Worm (Caenorhabditis elegans) whole organism, young adult: ENCODE data around the gene F55D10.4.

Experiments used
- C06A6.2 ChIP-seq: fragments of 200-800 bp; sonication (Bioruptor generic); conservative IDR thresholded peaks from 2 replicates; pipeline ENCODE4 v1.3.6; 2022; ENCODE audit warnings: missing genetic modification characterization, missing compliant biosample characterization
- F10E7.11 ChIP-seq: sonication (generic microtip); optimal IDR thresholded peaks from 2 replicates; lab custom pipeline; 2017; ENCODE audit warnings: mild to moderate bottlenecking, missing genetic modification characterization, moderate library complexity, missing compliant biosample characterization
- F22D6.2 ChIP-seq: sonication (generic microtip); optimal IDR thresholded peaks from 2 replicates; lab custom pipeline; 2016; ENCODE audit warnings: mild to moderate bottlenecking, missing genetic modification characterization, missing compliant biosample characterization
- F39B2.1 ChIP-seq: fragments of 200-800 bp; sonication (Bioruptor generic); IDR thresholded peaks from 2 replicates; pipeline ENCODE4 v1.3.6; 2022; ENCODE audit warnings: missing genetic modification reagents, missing genetic modification characterization, missing compliant biosample characterization
- F57C9.4 ChIP-seq: sonication (generic microtip); optimal IDR thresholded peaks from 2 replicates; lab custom pipeline; 2017; ENCODE audit warnings: mild to moderate bottlenecking, missing genetic modification characterization, missing compliant biosample characterization
- K12H6.12 ChIP-seq: fragments of 200-800 bp; sonication (Bioruptor generic); optimal IDR thresholded peaks from 2 replicates; lab custom pipeline; 2018; ENCODE audit warnings: mild to moderate bottlenecking, missing genetic modification characterization, missing compliant biosample characterization
- T26A5.8 ChIP-seq: sonication (generic microtip); optimal IDR thresholded peaks from 2 replicates; lab custom pipeline; 2016; ENCODE audit warnings: missing genetic modification characterization, missing compliant biosample characterization
- ZK185.1 ChIP-seq: sonication (generic microtip); optimal IDR thresholded peaks from 2 replicates; lab custom pipeline; 2016; ENCODE audit warnings: mild to moderate bottlenecking, missing genetic modification characterization, missing compliant biosample characterization; ENCODE audit not compliant: poor library complexity, severe bottlenecking
- ama-1 ChIP-seq, 3 experiments: fragments of 150-350 bp in 1 of 3; sonication (generic microtip) in 2 of 3; optimal IDR thresholded peaks; 2 replicates each; lab custom pipeline; 2014 to 2018; ENCODE audit warnings: missing biosample characterization in 2 of 3, missing genetic modification characterization in 2 of 3, missing genetic modification reagents in 2 of 3
- aptf-3 ChIP-seq: fragments of 200-800 bp; sonication (Bioruptor generic); IDR thresholded peaks from 2 replicates; pipeline ENCODE4 v1.3.6; 2022; ENCODE audit warnings: missing genetic modification characterization, missing compliant biosample characterization
- athp-1 ChIP-seq: sonication (generic microtip); optimal IDR thresholded peaks from 2 replicates; lab custom pipeline; 2017; ENCODE audit warnings: mild to moderate bottlenecking, missing genetic modification characterization, missing compliant biosample characterization
- cebp-1 ChIP-seq, 2 experiments: fragments of 200-800 bp in 1 of 2; sonication (Bioruptor generic) in 1 of 2; sonication (generic microtip) in 1 of 2; IDR thresholded peaks in 1 of 2; optimal IDR thresholded peaks in 1 of 2; 2 replicates each; pipeline versions ENCODE4 v1.3.6 to Lab custom; 2017 to 2022; ENCODE audit warnings: missing compliant biosample characterization in 2 of 2, missing genetic modification characterization in 2 of 2, mild to moderate bottlenecking in 1 of 2, missing genetic modification reagents in 1 of 2, moderate library complexity in 1 of 2
- ceh-40 ChIP-seq: fragments of 200-800 bp; sonication (Bioruptor generic); IDR thresholded peaks from 2 replicates; pipeline ENCODE4 v1.3.6; 2022; ENCODE audit warnings: missing genetic modification characterization, missing compliant biosample characterization
- ceh-79 ChIP-seq: sonication (generic microtip); optimal IDR thresholded peaks from 2 replicates; lab custom pipeline; 2017; ENCODE audit warnings: mild to moderate bottlenecking, missing genetic modification characterization, missing compliant biosample characterization
- dpl-1 ChIP-seq: fragments of 150-350 bp; optimal IDR thresholded peaks from 2 replicates; lab custom pipeline; 2014; ENCODE audit warnings: missing biosample characterization, missing genetic modification reagents, missing genetic modification characterization
- gei-17 ChIP-seq: fragments of 200-800 bp; sonication (Bioruptor generic); optimal IDR thresholded peaks from 2 replicates; lab custom pipeline; 2018; ENCODE audit warnings: mild to moderate bottlenecking, missing genetic modification characterization, missing compliant biosample characterization
- hlh-12 ChIP-seq: sonication (generic microtip); optimal IDR thresholded peaks from 2 replicates; lab custom pipeline; 2016; ENCODE audit warnings: missing genetic modification characterization, missing compliant biosample characterization
- hlh-26 ChIP-seq: fragments of 200-800 bp; sonication (Bioruptor generic); conservative IDR thresholded peaks from 2 replicates; pipeline ENCODE4 v1.3.6; 2022; ENCODE audit warnings: missing genetic modification reagents, missing genetic modification characterization, missing compliant biosample characterization
- hrde-1 ChIP-seq: sonication (generic microtip); optimal IDR thresholded peaks from 2 replicates; lab custom pipeline; 2016; ENCODE audit warnings: missing genetic modification characterization, mild to moderate bottlenecking, missing compliant biosample characterization, moderate library complexity, missing genotype, missing genetic modification reagents, borderline replicate concordance
- let-607 ChIP-seq, 2 experiments: fragments of 200-800 bp in 1 of 2; sonication (Bioruptor generic) in 1 of 2; sonication (generic microtip) in 1 of 2; optimal IDR thresholded peaks; 2 replicates each; lab custom pipeline; 2016 to 2018; ENCODE audit warnings: mild to moderate bottlenecking in 2 of 2, missing compliant biosample characterization in 2 of 2, missing genetic modification characterization in 2 of 2, moderate library complexity in 2 of 2, missing genotype in 1 of 2
- lin-40 ChIP-seq: sonication (generic microtip); optimal IDR thresholded peaks from 2 replicates; lab custom pipeline; 2016; ENCODE audit warnings: missing genetic modification characterization, mild to moderate bottlenecking, missing compliant biosample characterization, missing genotype, missing genetic modification reagents
- madf-6 ChIP-seq: fragments of 200-800 bp; sonication (Bioruptor generic); IDR thresholded peaks from 2 replicates; pipeline ENCODE4 v1.3.6; 2022; ENCODE audit warnings: missing genetic modification reagents, missing genetic modification characterization, missing compliant biosample characterization
- mcd-1 ChIP-seq: fragments of 200-800 bp; sonication (Bioruptor generic); IDR thresholded peaks from 2 replicates; pipeline ENCODE4 v1.3.6; 2022; ENCODE audit warnings: missing genetic modification reagents, missing genetic modification characterization, missing compliant biosample characterization
- mel-28 ChIP-seq: sonication (generic microtip); optimal IDR thresholded peaks from 2 replicates; lab custom pipeline; 2016; ENCODE audit warnings: borderline replicate concordance, mild to moderate bottlenecking, missing genetic modification characterization, missing compliant biosample characterization
- mes-4 ChIP-seq: sonication (generic microtip); optimal IDR thresholded peaks from 2 replicates; lab custom pipeline; 2016; ENCODE audit warnings: missing genotype, missing genetic modification characterization, missing compliant biosample characterization
- mxl-1 ChIP-seq: sonication (generic microtip); optimal IDR thresholded peaks from 2 replicates; lab custom pipeline; 2016; ENCODE audit warnings: missing genetic modification characterization, missing compliant biosample characterization
- nfyb-1 ChIP-seq: fragments of 200-800 bp; sonication (Bioruptor generic); IDR thresholded peaks from 2 replicates; pipeline ENCODE4 v1.3.6; 2022; ENCODE audit warnings: missing genetic modification reagents, missing genetic modification characterization, missing compliant biosample characterization
- nhr-179 ChIP-seq: sonication (generic microtip); optimal IDR thresholded peaks from 2 replicates; lab custom pipeline; 2016; ENCODE audit warnings: mild to moderate bottlenecking, missing genetic modification characterization, missing compliant biosample characterization
- rpc-1 ChIP-seq, 2 experiments: fragments of 150-350 bp in 1 of 2; sonication (generic microtip) in 1 of 2; optimal IDR thresholded peaks; 2 replicates each; lab custom pipeline; 2014 to 2018; ENCODE audit warnings: missing biosample characterization in 1 of 2, missing genetic modification characterization in 1 of 2, missing genetic modification reagents in 1 of 2, missing genotype in 1 of 2
- sea-2 ChIP-seq: fragments of 200-800 bp; sonication (Bioruptor generic); IDR thresholded peaks from 2 replicates; pipeline ENCODE4 v1.3.6; 2022; ENCODE audit warnings: missing genetic modification characterization, missing compliant biosample characterization
- snpc-3.4 ChIP-seq: sonication (generic microtip); optimal IDR thresholded peaks from 2 replicates; lab custom pipeline; 2017; ENCODE audit warnings: missing genetic modification characterization, mild to moderate bottlenecking, missing compliant biosample characterization, antibody characterized with exemption, moderate library complexity, missing genotype, missing genetic modification reagents
- unc-130 ChIP-seq: sonication (generic microtip); optimal IDR thresholded peaks from 2 replicates; lab custom pipeline; 2016; ENCODE audit warnings: missing genetic modification reagents, missing genetic modification characterization, missing compliant biosample characterization
- xnd-1 ChIP-seq: sonication (generic microtip); optimal IDR thresholded peaks from 2 replicates; lab custom pipeline; 2016; ENCODE audit warnings: missing genotype, missing genetic modification reagents, missing genetic modification characterization, missing compliant biosample characterization
- ztf-22 ChIP-seq: fragments of 200-800 bp; sonication (Bioruptor generic); optimal IDR thresholded peaks from 2 replicates; lab custom pipeline; 2018; ENCODE audit warnings: mild to moderate bottlenecking, missing genetic modification characterization, moderate library complexity, missing compliant biosample characterization
- ztf-26 ChIP-seq: sonication (generic microtip); optimal IDR thresholded peaks from 2 replicates; lab custom pipeline; 2017; ENCODE audit warnings: missing genetic modification characterization, missing compliant biosample characterization

F55D10.4 gene

DNA sequence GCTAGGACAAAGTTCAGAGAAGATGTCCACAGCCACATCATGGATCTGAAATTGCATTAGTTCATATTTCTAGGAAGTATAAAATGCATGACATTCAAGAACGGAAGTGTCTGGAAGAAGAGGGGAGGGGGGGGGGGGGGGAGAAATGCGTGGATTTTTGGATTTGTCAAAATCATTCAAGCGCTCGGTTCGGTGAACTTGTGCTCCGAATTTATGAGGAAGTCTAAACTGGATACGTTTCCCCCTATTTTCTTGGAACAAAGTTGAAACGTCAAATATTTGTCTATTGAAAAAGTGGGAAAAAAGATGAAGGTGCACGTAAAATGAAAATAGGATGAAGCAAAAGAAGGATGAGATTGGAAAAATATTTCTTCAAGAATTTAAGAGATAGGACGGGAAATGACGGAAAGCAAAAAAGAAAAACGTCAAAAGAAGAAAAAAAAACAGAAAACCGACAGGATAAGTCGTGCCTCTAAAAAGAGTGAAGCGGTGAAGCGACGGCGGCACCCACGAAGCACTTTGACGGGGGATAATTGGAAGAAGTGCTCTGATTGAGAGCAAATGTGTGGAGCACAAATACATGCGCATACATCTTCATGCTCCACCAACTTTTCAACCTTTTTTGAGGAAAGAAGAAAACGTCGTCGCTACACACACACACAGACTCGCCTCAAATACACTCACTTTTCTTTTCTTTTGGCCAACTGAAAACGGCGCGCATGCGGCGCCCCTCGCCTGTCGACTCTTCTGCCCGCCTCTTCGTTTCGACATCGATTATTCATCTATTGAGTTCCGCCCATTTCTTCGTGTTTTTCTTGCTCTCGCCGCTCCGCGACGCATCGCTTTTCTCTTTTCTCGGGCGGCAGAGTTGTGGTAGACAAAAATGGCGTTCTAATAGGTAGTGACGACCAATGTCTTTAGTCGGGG is at the start of gene F55D10.4:
F55D10.4 (minus strand) TSS at position 51 of the 927 bp plus-strand sequence.
- TF ChIP-seq T26A5.8 (tag; lab: Kevin White, UChicago) = no peak
- TF ChIP-seq athp-1 (tag; lab: Kevin White, UChicago) = no peak
- peak; percentile 3 for TF ChIP-seq K12H6.12 (tag; lab: Kevin White, UChicago)
- TF ChIP-seq aptf-3 (GFP tag; lab: Robert Waterston, UW) = no peak
- no peak for TF ChIP-seq ztf-22
- no peak for TF ChIP-seq ztf-26 (tag; lab: Kevin White, UChicago)
- no peak for TF ChIP-seq hlh-12 (tag; lab: Kevin White, UChicago)

DNA sequence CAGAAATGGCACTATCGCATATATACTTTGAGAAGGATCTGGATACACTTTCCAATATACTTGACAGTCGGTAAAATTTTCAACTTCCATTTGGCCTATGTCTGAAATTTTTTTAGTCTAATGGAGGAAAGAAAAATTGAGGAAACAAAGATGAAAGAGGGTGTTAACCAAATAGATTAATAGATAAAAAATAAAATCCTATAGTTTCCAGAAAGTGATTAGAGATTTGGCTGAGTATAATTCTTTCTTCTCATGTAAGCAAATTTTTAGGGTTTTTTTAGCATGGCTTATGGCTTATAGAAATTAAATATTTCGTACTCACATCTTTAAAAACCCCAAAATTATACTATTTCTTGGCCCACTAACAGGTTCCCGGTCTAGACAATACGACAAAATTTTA is 49.4 kb upstream of the F55D10.4 start, which contains the start of gene npr-1:
npr-1 (minus strand) TSS at position 101 of the 400 bp plus-strand sequence.
- TF ChIP-seq gei-17 (GFP tag; lab: Kevin White, UChicago) = no peak
- no peak for TF ChIP-seq mcd-1 (GFP tag; lab: Robert Waterston, UW)
- no peak for TF ChIP-seq sea-2 (GFP tag; lab: Robert Waterston, UW)
- no peak for TF ChIP-seq let-607 (tag; optimal IDR thresholded peaks at IDR 0.05; lab: Kevin White, UChicago)
- TF ChIP-seq C06A6.2 (GFP tag; lab: Robert Waterston, UW) = no peak
- TF ChIP-seq nfyb-1 (GFP tag; lab: Robert Waterston, UW) = no peak
- TF ChIP-seq xnd-1 = no peak
- no peak for TF ChIP-seq F10E7.11 (tag; lab: Kevin White, UChicago)

DNA sequence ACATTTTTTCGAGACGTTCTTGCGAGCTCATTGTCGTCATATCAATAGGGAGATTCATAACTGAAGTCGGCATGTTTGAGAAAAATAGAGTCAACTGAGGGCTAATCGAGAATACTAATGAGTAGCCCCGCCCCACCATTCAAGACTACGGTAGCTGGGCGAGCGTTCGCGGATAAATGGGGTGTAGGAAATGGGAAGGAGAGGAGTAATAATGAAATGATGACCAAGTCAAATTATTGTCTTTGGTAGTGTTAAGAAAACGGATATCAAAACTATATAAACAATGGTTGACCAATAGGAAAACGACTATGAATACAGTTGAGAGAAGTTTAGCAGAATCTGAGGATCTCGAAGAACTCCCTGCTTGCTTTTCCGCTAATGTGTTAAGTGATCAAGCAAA is 41.1 kb upstream of the F55D10.4 start, which contains the start of gene mls-2:
mls-2 (minus strand) TSS at position 101 of the 400 bp plus-strand sequence.
- TF ChIP-seq dpl-1 (GFP tag; lab: Kevin White, UChicago) = no peak
- TF ChIP-seq ZK185.1 (tag; lab: Kevin White, UChicago) = no peak
- no peak for TF ChIP-seq mel-28 (tag; lab: Kevin White, UChicago)

DNA sequence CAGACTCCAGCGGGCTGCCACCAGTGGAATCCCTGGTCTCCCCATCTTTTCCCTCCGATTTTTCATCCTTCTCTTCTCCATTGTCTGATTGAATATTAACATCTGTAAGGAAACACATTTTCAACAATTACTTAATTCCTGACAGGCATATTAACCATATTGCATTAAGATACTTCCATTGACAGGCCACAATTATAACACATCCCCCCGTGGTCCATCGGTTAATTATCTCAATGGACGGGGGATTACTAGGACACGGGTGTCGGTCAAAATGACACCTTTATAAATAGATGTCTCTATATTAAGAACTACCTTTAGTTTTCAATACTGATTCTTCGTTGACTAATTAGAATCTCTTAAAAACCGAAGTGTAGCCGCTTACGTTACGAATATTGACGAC is 39.3 kb upstream of the F55D10.4 start:
- TF ChIP-seq ceh-79 (tag; lab: Kevin White, UChicago) (no peak), mes-4 (tag; lab: Kevin White, UChicago) (no peak), snpc-3.4 (tag; lab: Kevin White, UChicago) (no peak), hlh-26 (GFP tag; lab: Robert Waterston, UW) (no peak), nhr-179 (no peak), madf-6 (GFP tag; lab: Robert Waterston, UW) (no peak), F22D6.2 (tag; lab: Kevin White, UChicago) (no peak), hrde-1 (no peak), unc-130 (GFP tag; lab: Kevin White, UChicago) (no peak), ama-1 (optimal IDR thresholded peaks at IDR 0.05; lab: Kevin White, UChicago) (no peak), ama-1 (GFP tag; optimal IDR thresholded peaks at IDR 0.05; lab: Kevin White, UChicago) (no peak), F39B2.1 (no peak), lin-40 (tag; lab: Kevin White, UChicago) (no peak), F57C9.4 (tag; lab: Kevin White, UChicago) (no peak), ceh-40 (no peak), nfyb-1 (GFP tag; lab: Robert Waterston, UW) (no peak), mcd-1 (GFP tag; lab: Robert Waterston, UW) (no peak), rpc-1 (optimal IDR thresholded peaks at IDR 0.05; lab: Kevin White, UChicago) (no peak), rpc-1 (tag; optimal IDR thresholded peaks at IDR 0.05; lab: Kevin White, UChicago) (no peak), cebp-1 (GFP tag; IDR thresholded peaks at IDR 0.05; lab: Robert Waterston, UW) (no peak), cebp-1 (tag; optimal IDR thresholded peaks at IDR 0.05; lab: Kevin White, UChicago) (no peak), mxl-1 (tag; lab: Kevin White, UChicago) (no peak)
